Worm (Caenorhabditis elegans) whole organism, mixed stage, embryonic: ENCODE results near the gene lec-11.

Experiments
- mls-2 ChIP-seq: sonication (generic microtip); optimal IDR thresholded peaks from 2 replicates; lab custom pipeline; 2016; ENCODE audit warnings: mild to moderate bottlenecking, missing genetic modification characterization, moderate library complexity, missing compliant biosample characterization
- snpc-4 ChIP-seq: fragments of 150-350 bp; optimal IDR thresholded peaks from 2 replicates; lab custom pipeline; 2014; ENCODE audit warnings: missing biosample characterization, missing genetic modification characterization

- TF ChIP-seq snpc-4 (tag; lab: Kevin White, UChicago): no peak
- no peak for TF ChIP-seq mls-2 (tag; lab: Kevin White, UChicago)
These were observed 15.6 kb downstream of the lec-11 start for ce11 chrIV:6574343-6574742.
